Worm (Caenorhabditis elegans) whole organism, L1 larva: ENCODE results near the gene T01B7.5.

Source experiments
- alr-1 ChIP-seq: fragments of 200-800 bp; sonication (Bioruptor generic); optimal IDR thresholded peaks from 2 replicates; lab custom pipeline; 2018; ENCODE audit warnings: borderline replicate concordance, mild to moderate bottlenecking, missing genetic modification characterization, missing compliant biosample characterization
- egl-27 ChIP-seq, 2 experiments: fragments of 150-350 bp in 1 of 2; sonication (generic microtip); optimal IDR thresholded peaks; 3 replicates each; lab custom pipeline; 2017 to 2018; ENCODE audit warnings: missing biosample characterization in 2 of 2, missing genetic modification characterization in 2 of 2, missing genetic modification reagents in 2 of 2
- elt-3 ChIP-seq, 6 experiments: fragments of 150-350 bp in 1 of 6; sonication (generic microtip); optimal IDR thresholded peaks; 2 replicates each; lab custom pipeline; 2017 to 2018; ENCODE audit warnings: missing biosample characterization in 6 of 6, missing genetic modification characterization in 6 of 6, inconsistent platforms in 1 of 6
- fos-1 ChIP-seq: fragments of 150-350 bp; optimal IDR thresholded peaks from 2 replicates; lab custom pipeline; 2014; ENCODE audit warnings: missing biosample characterization, missing genetic modification characterization
- jun-1 ChIP-seq: fragments of 150-350 bp; optimal IDR thresholded peaks from 2 replicates; lab custom pipeline; 2014; ENCODE audit warnings: missing biosample characterization, missing genetic modification reagents, missing genetic modification characterization
- lin-13 ChIP-seq: fragments of 150-350 bp; optimal IDR thresholded peaks from 2 replicates; lab custom pipeline; 2014; ENCODE audit warnings: missing biosample characterization, missing genetic modification reagents, missing genetic modification characterization
- lsy-2 ChIP-seq, 2 experiments: fragments of 150-350 bp; optimal IDR thresholded peaks; 2 replicates each; lab custom pipeline; 2014; ENCODE audit warnings: missing biosample characterization in 2 of 2, missing genetic modification characterization in 2 of 2
- nhr-237 ChIP-seq: fragments of 150-350 bp; optimal IDR thresholded peaks from 2 replicates; lab custom pipeline; 2014; ENCODE audit warnings: missing biosample characterization, missing genetic modification characterization
- nhr-77 ChIP-seq: fragments of 150-350 bp; optimal IDR thresholded peaks from 2 replicates; lab custom pipeline; 2014; ENCODE audit warnings: missing biosample characterization, missing genetic modification characterization
- nhr-90 ChIP-seq: sonication (generic microtip); optimal IDR thresholded peaks from 2 replicates; lab custom pipeline; 2016; ENCODE audit warnings: mild to moderate bottlenecking, missing genetic modification characterization, missing compliant biosample characterization; ENCODE audit not compliant: poor library complexity
- snpc-4 ChIP-seq: fragments of 150-350 bp; optimal IDR thresholded peaks from 2 replicates; lab custom pipeline; 2014; ENCODE audit warnings: missing biosample characterization, missing genetic modification characterization
- tbx-2 ChIP-seq: sonication (generic microtip); optimal IDR thresholded peaks from 2 replicates; lab custom pipeline; 2016; ENCODE audit warnings: missing genetic modification characterization, missing compliant biosample characterization
- unc-62 ChIP-seq: fragments of 150-350 bp; optimal IDR thresholded peaks from 2 replicates; lab custom pipeline; 2014; ENCODE audit warnings: missing biosample characterization, missing genetic modification reagents, missing genetic modification characterization
- zag-1 ChIP-seq: fragments of 150-350 bp; optimal IDR thresholded peaks from 2 replicates; lab custom pipeline; 2014; ENCODE audit warnings: missing biosample characterization, missing genetic modification characterization

- TF ChIP-seq unc-62 (GFP tag; lab: Kevin White, UChicago): no peak
- peak; percentile 41 for TF ChIP-seq tbx-2 (tag; lab: Kevin White, UChicago)
- TF ChIP-seq lsy-2 (tag; optimal IDR thresholded peaks at IDR 0.05; lab: Kevin White, UChicago): peak in 1 of 2 experiments; percentile 46
- no peak for TF ChIP-seq nhr-237 (tag; lab: Kevin White, UChicago)
- no peak for TF ChIP-seq egl-27 (tag; optimal IDR thresholded peaks at IDR 0.05; lab: Kevin White, UChicago)
- peak; percentile 82 for TF ChIP-seq nhr-90 (tag; lab: Kevin White, UChicago)
- TF ChIP-seq alr-1 (tag; lab: Kevin White, UChicago): no peak
- TF ChIP-seq snpc-4: no peak
- TF ChIP-seq fos-1 (tag; lab: Kevin White, UChicago): no peak
- no peak for TF ChIP-seq nhr-77 (tag; lab: Kevin White, UChicago)
- TF ChIP-seq jun-1: no peak
- peak; percentile 39 for TF ChIP-seq lin-13 (GFP tag; lab: Kevin White, UChicago)
- no peak for TF ChIP-seq zag-1
- TF ChIP-seq elt-3 (tag; optimal IDR thresholded peaks at IDR 0.05; lab: Kevin White, UChicago): peak in 3 of 6 experiments; percentile 19 to 74 (median 38)
These were observed 30.8 kb downstream of the T01B7.5 start for ce11 chrII:8747246-8747938.
